Worm (Caenorhabditis elegans) whole organism, late embryonic: Measurements from ENCODE around the gene twk-33.

Experiments used
- C08G9.2 ChIP-seq: sonication (generic microtip); optimal IDR thresholded peaks from 2 replicates; lab custom pipeline; 2016; ENCODE audit warnings: mild to moderate bottlenecking, missing genetic modification characterization, moderate library complexity, missing compliant biosample characterization
- K02D7.2 ChIP-seq: sonication (generic microtip); optimal IDR thresholded peaks from 2 replicates; lab custom pipeline; 2017; ENCODE audit warnings: mild to moderate bottlenecking, missing genetic modification characterization, missing compliant biosample characterization
- ceh-14 ChIP-seq: sonication (generic microtip); optimal IDR thresholded peaks from 2 replicates; lab custom pipeline; 2016; ENCODE audit warnings: missing genotype, missing genetic modification characterization, missing compliant biosample characterization
- ceh-19 ChIP-seq: fragments of 200-800 bp; sonication (Bioruptor generic); optimal IDR thresholded peaks from 2 replicates; lab custom pipeline; 2018; ENCODE audit warnings: mild to moderate bottlenecking, missing genetic modification characterization, missing compliant biosample characterization
- ceh-2 ChIP-seq: sonication (generic microtip); optimal IDR thresholded peaks from 2 replicates; lab custom pipeline; 2016; ENCODE audit warnings: missing genotype, missing genetic modification characterization, missing compliant biosample characterization
- ceh-22 ChIP-seq: sonication (generic microtip); optimal IDR thresholded peaks from 2 replicates; lab custom pipeline; 2017; ENCODE audit warnings: missing biosample characterization, missing genetic modification characterization
- ceh-24 ChIP-seq: sonication (generic microtip); optimal IDR thresholded peaks from 2 replicates; lab custom pipeline; 2016; ENCODE audit warnings: mild to moderate bottlenecking, missing genetic modification characterization, missing compliant biosample characterization
- ceh-30 ChIP-seq: fragments of 150-350 bp; optimal IDR thresholded peaks from 2 replicates; lab custom pipeline; 2014; ENCODE audit warnings: missing biosample characterization, missing genetic modification characterization
- ceh-45 ChIP-seq: fragments of 200-800 bp; sonication (Bioruptor generic); IDR thresholded peaks from 2 replicates; pipeline ENCODE4 v1.3.6; 2022; ENCODE audit warnings: missing genetic modification reagents, missing genetic modification characterization, missing compliant biosample characterization
- ceh-6 ChIP-seq: fragments of 200-800 bp; sonication (Bioruptor generic); optimal IDR thresholded peaks from 2 replicates; lab custom pipeline; 2018; ENCODE audit warnings: mild to moderate bottlenecking, missing genetic modification characterization, missing compliant biosample characterization
- che-1 ChIP-seq: sonication (generic microtip); optimal IDR thresholded peaks from 2 replicates; lab custom pipeline; 2016; ENCODE audit warnings: mild to moderate bottlenecking, missing genetic modification characterization, missing compliant biosample characterization
- dve-1 ChIP-seq: sonication (generic microtip); optimal IDR thresholded peaks from 2 replicates; lab custom pipeline; 2017; ENCODE audit warnings: antibody characterized with exemption, mild to moderate bottlenecking, missing genetic modification characterization, missing compliant biosample characterization
- elt-2 ChIP-seq: sonication (generic microtip); optimal IDR thresholded peaks from 2 replicates; lab custom pipeline; 2016; ENCODE audit warnings: missing genetic modification reagents, missing genetic modification characterization, missing compliant biosample characterization
- elt-4 ChIP-seq: sonication (generic microtip); optimal IDR thresholded peaks from 2 replicates; lab custom pipeline; 2016; ENCODE audit warnings: missing genetic modification characterization, missing compliant biosample characterization
- eyg-1 ChIP-seq: sonication (generic microtip); optimal IDR thresholded peaks from 2 replicates; lab custom pipeline; 2016; ENCODE audit warnings: missing genotype, missing genetic modification characterization, missing compliant biosample characterization
- fkh-6 ChIP-seq: sonication (generic microtip); optimal IDR thresholded peaks from 2 replicates; lab custom pipeline; 2016; ENCODE audit warnings: missing genetic modification characterization, missing compliant biosample characterization
- hlh-13 ChIP-seq: fragments of 200-800 bp; sonication (Bioruptor generic); optimal IDR thresholded peaks from 2 replicates; lab custom pipeline; 2018; ENCODE audit warnings: mild to moderate bottlenecking, missing genetic modification characterization, missing compliant biosample characterization
- hlh-30 ChIP-seq: sonication (generic microtip); optimal IDR thresholded peaks from 2 replicates; lab custom pipeline; 2017; ENCODE audit warnings: antibody characterized with exemption, missing genetic modification characterization, missing compliant biosample characterization; ENCODE audit not compliant: insufficient read depth
- hlh-8 ChIP-seq: sonication (generic microtip); optimal IDR thresholded peaks from 2 replicates; lab custom pipeline; 2016; ENCODE audit warnings: missing genotype, missing genetic modification characterization, missing compliant biosample characterization
- lin-11 ChIP-seq: fragments of 200-800 bp; sonication (Bioruptor generic); optimal IDR thresholded peaks from 2 replicates; lab custom pipeline; 2018; ENCODE audit warnings: mild to moderate bottlenecking, missing genetic modification characterization, missing compliant biosample characterization
- madf-2 ChIP-seq: sonication (generic microtip); optimal IDR thresholded peaks from 2 replicates; lab custom pipeline; 2017; ENCODE audit warnings: missing genetic modification characterization, missing compliant biosample characterization
- nfya-1 ChIP-seq: sonication (generic microtip); optimal IDR thresholded peaks from 2 replicates; lab custom pipeline; 2017; ENCODE audit warnings: missing genetic modification characterization, mild to moderate bottlenecking, missing compliant biosample characterization, antibody characterized with exemption, moderate library complexity
- pag-3 ChIP-seq: sonication (generic microtip); optimal IDR thresholded peaks from 2 replicates; lab custom pipeline; 2016; ENCODE audit warnings: missing compliant biosample characterization, missing genetic modification characterization, borderline replicate concordance
- pat-9 ChIP-seq: fragments of 200-800 bp; sonication (Bioruptor generic); optimal IDR thresholded peaks from 2 replicates; lab custom pipeline; 2018; ENCODE audit warnings: mild to moderate bottlenecking, missing genetic modification characterization, moderate library complexity, missing compliant biosample characterization
- pax-1 ChIP-seq: fragments of 150-350 bp; optimal IDR thresholded peaks from 2 replicates; lab custom pipeline; 2014; ENCODE audit warnings: missing biosample characterization, missing genetic modification characterization
- rnt-1 ChIP-seq: sonication (generic microtip); optimal IDR thresholded peaks from 2 replicates; lab custom pipeline; 2016; ENCODE audit warnings: missing genetic modification characterization, missing compliant biosample characterization
- sox-2 ChIP-seq: fragments of 200-800 bp; sonication (Bioruptor generic); IDR thresholded peaks from 2 replicates; pipeline ENCODE4 v1.3.6; 2022; ENCODE audit warnings: missing genetic modification reagents, missing genetic modification characterization, missing compliant biosample characterization
- sox-4 ChIP-seq: sonication (generic microtip); optimal IDR thresholded peaks from 2 replicates; lab custom pipeline; 2017; ENCODE audit warnings: mild to moderate bottlenecking, missing genetic modification characterization, inconsistent platforms, missing compliant biosample characterization
- syd-9 ChIP-seq: sonication (generic microtip); optimal IDR thresholded peaks from 2 replicates; lab custom pipeline; 2016; ENCODE audit warnings: mild to moderate bottlenecking, missing genetic modification characterization, moderate library complexity, missing compliant biosample characterization
- tbx-7 ChIP-seq: sonication (generic microtip); optimal IDR thresholded peaks from 2 replicates; lab custom pipeline; 2016; ENCODE audit warnings: missing genotype, missing genetic modification characterization, missing compliant biosample characterization
- ttx-3 ChIP-seq: sonication (generic microtip); optimal IDR thresholded peaks from 2 replicates; lab custom pipeline; 2016; ENCODE audit warnings: missing genetic modification reagents, missing genetic modification characterization, missing compliant biosample characterization
- unc-3 ChIP-seq, 2 experiments: fragments of 200-800 bp in 1 of 2; sonication (Bioruptor generic) in 1 of 2; sonication (generic microtip) in 1 of 2; conservative IDR thresholded peaks in 1 of 2; optimal IDR thresholded peaks in 1 of 2; 2 replicates each; pipeline versions ENCODE4 v1.3.6 to Lab custom; 2016 to 2022; ENCODE audit warnings: missing compliant biosample characterization in 2 of 2, missing genetic modification characterization in 2 of 2, missing genetic modification reagents in 1 of 2
- unc-86 ChIP-seq: sonication (generic microtip); optimal IDR thresholded peaks from 2 replicates; lab custom pipeline; 2016; ENCODE audit warnings: missing genetic modification characterization, missing compliant biosample characterization
- zip-5 ChIP-seq: sonication (generic microtip); optimal IDR thresholded peaks from 2 replicates; lab custom pipeline; 2016; ENCODE audit warnings: missing genetic modification characterization, missing compliant biosample characterization
- ztf-16 ChIP-seq: sonication (generic microtip); optimal IDR thresholded peaks from 2 replicates; lab custom pipeline; 2017; ENCODE audit warnings: missing genetic modification characterization, missing compliant biosample characterization

The twk-33 gene

DNA sequence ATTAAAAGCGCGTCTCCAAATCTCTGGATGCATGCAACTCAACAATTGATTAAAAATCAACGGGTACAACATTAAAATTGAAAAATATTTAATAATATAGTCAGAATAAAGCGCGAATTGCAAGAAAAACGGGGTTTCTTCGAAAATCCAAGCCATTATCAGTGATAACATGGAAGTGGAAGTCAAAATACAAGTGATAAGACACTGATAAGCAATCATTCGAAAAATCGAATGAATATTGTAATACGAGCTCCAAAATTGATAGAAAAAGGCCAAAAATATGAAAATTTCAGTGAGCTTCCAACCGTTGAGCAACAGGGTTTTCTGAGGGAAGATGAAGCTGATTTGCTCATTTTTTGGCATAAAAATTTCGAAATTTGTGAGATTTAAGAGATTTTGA lies 19.9 kb downstream of the twk-33 start:
- TF ChIP-seq elt-2 (peak; percentile 87), hlh-30 (no peak)
- TF ChIP-seq, all 69 proteins: peak for 1

DNA sequence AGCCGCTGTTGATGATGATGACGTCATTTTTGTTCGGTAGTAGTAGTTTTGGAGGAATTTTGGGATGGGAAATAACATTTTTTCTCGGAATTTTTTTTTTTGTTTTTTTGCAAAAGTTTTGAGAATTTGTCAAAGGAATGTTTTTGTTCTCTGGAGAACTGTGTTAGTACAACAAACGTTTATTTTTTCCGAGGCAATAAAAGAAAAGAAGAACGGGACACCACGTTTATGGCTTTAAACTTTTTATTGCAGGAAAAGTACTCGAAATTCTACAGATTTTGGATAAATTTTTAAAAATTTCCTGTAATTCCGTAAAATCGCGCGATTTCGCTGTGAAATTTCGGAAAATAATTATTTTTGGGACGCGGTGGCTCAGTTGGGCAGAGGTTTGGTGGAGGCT lies 23.3 kb downstream of the twk-33 start, which contains the start of gene F59A1.13:
F59A1.13 (minus strand) TSS at position 101 of the 400 bp plus-strand sequence.
- TF ChIP-seq ceh-24 (tag; lab: Kevin White, UChicago) (no peak), ceh-22 (tag; lab: Kevin White, UChicago) (no peak), lin-11 (tag; lab: Kevin White, UChicago) (no peak), nfya-1 (tag; lab: Kevin White, UChicago) (no peak), madf-2 (tag; lab: Kevin White, UChicago) (no peak)

DNA sequence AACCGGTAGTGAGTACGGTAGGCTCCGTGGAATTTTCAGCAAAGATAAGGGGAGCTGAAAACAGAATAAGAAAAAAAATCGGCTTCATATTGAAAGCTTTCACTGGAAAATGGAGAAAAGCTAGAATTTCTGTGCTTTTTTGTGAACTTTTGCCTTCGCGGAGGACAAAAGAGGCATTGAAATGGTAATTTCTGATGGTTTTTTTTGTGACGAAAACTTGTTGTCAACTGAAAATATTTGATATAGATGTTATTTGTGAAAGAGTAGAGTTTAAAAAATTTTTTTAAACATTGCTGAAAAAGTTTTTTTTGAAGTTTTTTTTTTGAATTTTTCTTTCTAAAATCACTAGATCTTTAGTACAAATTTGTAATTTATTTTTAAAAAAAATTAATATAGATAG lies 27.3 kb downstream of the twk-33 start, which contains the start of gene F59A1.18:
F59A1.18 (minus strand) TSS at position 101 of the 400 bp plus-strand sequence.
- no peak for TF ChIP-seq fkh-6
- no peak for TF ChIP-seq C08G9.2 (tag; lab: Kevin White, UChicago)
- no peak for TF ChIP-seq ceh-2 (tag; lab: Kevin White, UChicago)
- TF ChIP-seq pat-9 (tag; lab: Kevin White, UChicago) = no peak
- no peak for TF ChIP-seq unc-86 (tag; lab: Kevin White, UChicago)
- no peak for TF ChIP-seq ceh-6
- no peak for TF ChIP-seq pag-3
- TF ChIP-seq ceh-14 (tag; lab: Kevin White, UChicago) = no peak
- TF ChIP-seq hlh-8 (tag; lab: Kevin White, UChicago) = no peak
- no peak for TF ChIP-seq unc-3 (GFP tag; conservative IDR thresholded peaks at IDR 0.05; lab: Robert Waterston, UW)
- TF ChIP-seq unc-3 (tag; optimal IDR thresholded peaks at IDR 0.05; lab: Kevin White, UChicago) = no peak
- TF ChIP-seq ceh-24 (tag; lab: Kevin White, UChicago) = no peak
- TF ChIP-seq tbx-7 (tag; lab: Kevin White, UChicago) = no peak
- no peak for TF ChIP-seq ceh-45 (GFP tag; lab: Robert Waterston, UW)

DNA sequence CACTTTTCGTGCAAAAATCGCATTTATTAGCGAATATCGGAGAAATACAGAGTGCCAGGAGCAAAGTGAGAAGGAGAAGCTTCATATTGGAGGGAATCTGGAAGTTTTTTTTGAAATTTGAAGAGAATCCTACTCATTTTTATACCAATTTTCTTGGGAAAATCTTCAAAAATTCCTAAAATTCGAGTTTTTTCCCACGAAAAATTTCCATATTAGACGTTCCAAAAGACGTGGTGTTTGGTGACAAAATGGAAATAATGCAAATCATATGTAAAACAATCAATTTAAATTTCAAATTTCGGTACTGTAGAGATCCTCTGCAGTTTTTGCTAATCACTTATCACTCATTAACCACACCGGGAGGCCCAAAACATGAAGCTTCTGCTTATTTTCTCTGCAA lies 29.3 kb downstream of the twk-33 start, which contains the start of the genes F59A1.16 and F59A1.6:
F59A1.16 (minus strand) TSS at position 101 of the 400 bp plus-strand sequence.
F59A1.6 (plus strand) TSS at position 285 of the 400 bp plus-strand sequence.
- no peak for TF ChIP-seq ceh-30 (tag; lab: Kevin White, UChicago)
- TF ChIP-seq ttx-3 = no peak
- no peak for TF ChIP-seq ceh-19 (GFP tag; lab: Kevin White, UChicago)
- TF ChIP-seq nfya-1 (tag; lab: Kevin White, UChicago) = no peak
- no peak for TF ChIP-seq ceh-6
- TF ChIP-seq rnt-1 (tag; lab: Kevin White, UChicago) = no peak
- TF ChIP-seq pax-1 (tag; lab: Kevin White, UChicago) = no peak
- no peak for TF ChIP-seq che-1 (tag; lab: Kevin White, UChicago)
- no peak for TF ChIP-seq sox-4 (tag; lab: Kevin White, UChicago)
- no peak for TF ChIP-seq sox-2
- no peak for TF ChIP-seq ceh-45 (GFP tag; lab: Robert Waterston, UW)
- TF ChIP-seq eyg-1 (tag; lab: Kevin White, UChicago) = no peak
- no peak for TF ChIP-seq syd-9 (tag; lab: Kevin White, UChicago)
- no peak for TF ChIP-seq dve-1 (tag; lab: Kevin White, UChicago)
- TF ChIP-seq ztf-16 (tag; lab: Kevin White, UChicago) = no peak
- no peak for TF ChIP-seq K02D7.2 (tag; lab: Kevin White, UChicago)
- TF ChIP-seq hlh-13 (GFP tag; lab: Kevin White, UChicago) = no peak
- TF ChIP-seq elt-4 (tag; lab: Kevin White, UChicago) = no peak
- no peak for TF ChIP-seq tbx-7 (tag; lab: Kevin White, UChicago)
- TF ChIP-seq zip-5 (tag; lab: Kevin White, UChicago) = no peak
